Worm (Caenorhabditis elegans) whole organism, early embryonic: ENCODE results near the gene K12H6.10.

ENCODE experiments used
- ama-1 ChIP-seq: fragments of 150-350 bp; optimal IDR thresholded peaks from 2 replicates; lab custom pipeline; 2014
- ets-7 ChIP-seq: sonication (generic microtip); optimal IDR thresholded peaks from 2 replicates; lab custom pipeline; 2016; ENCODE audit warnings: missing genotype, missing genetic modification characterization, missing compliant biosample characterization
- flt-1 ChIP-seq: fragments of 200-800 bp; sonication (Bioruptor generic); IDR thresholded peaks from 2 replicates; pipeline ENCODE4 v1.3.6; 2022; ENCODE audit warnings: missing genetic modification characterization, missing compliant biosample characterization
- hmg-4 ChIP-seq: fragments of 200-800 bp; sonication (Bioruptor generic); optimal IDR thresholded peaks from 2 replicates; lab custom pipeline; 2018; ENCODE audit warnings: mild to moderate bottlenecking, missing genetic modification characterization, missing compliant biosample characterization
- hnd-1 ChIP-seq: sonication (generic microtip); optimal IDR thresholded peaks from 2 replicates; lab custom pipeline; 2016; ENCODE audit warnings: missing genetic modification characterization, missing compliant biosample characterization
- tbx-11 ChIP-seq: fragments of 200-800 bp; sonication (Bioruptor generic); IDR thresholded peaks from 2 replicates; pipeline ENCODE4 v1.3.6; 2022; ENCODE audit warnings: missing genetic modification characterization, missing compliant biosample characterization

DNA sequence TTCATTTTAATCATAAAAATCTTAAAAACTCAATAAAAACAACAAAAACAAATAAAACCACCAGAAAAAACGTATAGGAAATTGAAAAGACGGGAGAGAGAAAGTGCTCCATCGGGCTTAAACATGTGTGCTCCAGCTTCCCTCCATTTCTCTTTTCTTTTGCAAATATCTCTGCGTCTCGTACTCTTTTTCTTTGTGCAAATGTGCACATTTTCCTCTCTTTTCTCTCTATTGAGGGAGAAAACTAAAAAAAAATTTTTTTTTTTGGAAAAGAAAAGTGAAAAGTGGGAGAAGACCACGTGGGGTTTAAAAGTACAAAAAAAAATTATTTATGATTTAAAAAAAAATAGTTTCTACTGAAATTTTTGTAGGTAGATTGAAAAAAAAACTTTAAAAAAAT, 18.4 kb upstream of the K12H6.10 start:
- TF ChIP-seq ama-1 (no peak), hnd-1 (no peak), tbx-11 (GFP tag; lab: Robert Waterston, UW) (no peak), ets-7 (no peak), flt-1 (GFP tag; lab: Robert Waterston, UW) (no peak), hmg-4 (no peak)
